Fruit fly (Drosophila melanogaster): Measurements from ENCODE around the gene CG4045.

DNA sequence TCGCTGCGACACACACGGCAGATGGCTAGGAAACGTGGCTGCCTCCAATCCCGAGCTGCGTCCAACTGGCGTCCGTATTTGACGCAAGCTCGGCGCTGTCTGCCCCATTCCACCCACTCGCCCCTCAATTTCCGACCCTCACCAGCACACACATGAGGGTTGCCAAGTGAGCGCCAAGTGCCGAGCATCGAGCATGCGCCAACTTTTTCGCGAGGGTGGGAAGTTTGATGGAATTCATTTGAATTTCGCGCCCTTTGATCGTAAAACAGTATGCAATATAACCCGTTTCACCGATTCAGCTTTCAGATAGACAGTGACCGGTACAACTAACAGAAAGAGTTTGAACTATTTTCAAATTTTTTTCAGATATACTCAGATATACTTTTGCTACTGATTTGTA, 13.9 kb downstream of the CG4045 start, which contains the start of gene Sik2:
- TF ChIP-seq gl (tag; optimal IDR thresholded peaks at IDR 0.05) (no peak), Pif1B (GFP tag; optimal IDR thresholded peaks at IDR 0.05) (no peak), CG34367 (tag; optimal IDR thresholded peaks at IDR 0.05) (no peak), CG17806 (tag; optimal IDR thresholded peaks at IDR 0.05) (no peak), EcR (GFP tag; optimal IDR thresholded peaks at IDR 0.05) (no peak), D1 (tag; optimal IDR thresholded peaks at IDR 0.05) (no peak), CG15710 (tag; optimal IDR thresholded peaks at IDR 0.05) (no peak), CG10348 (GFP tag; IDR thresholded peaks at IDR 0.05) (no peak), CG12605 (GFP tag; IDR thresholded peaks at IDR 0.05) (no peak), CG4496 (GFP tag; IDR thresholded peaks at IDR 0.05) (peak; percentile 31; the same call in 1 of the 3 replicates), CG32121 (GFP tag; IDR thresholded peaks at IDR 0.05) (no peak), CG8301 (tag; optimal IDR thresholded peaks at IDR 0.05) (no peak), fd96Ca (GFP tag; IDR thresholded peaks at IDR 0.05) (no peak), CG9948 (tag; optimal IDR thresholded peaks at IDR 0.05) (no peak)

Data from whole organism, pupa.